Worm (Caenorhabditis elegans) whole organism, young adult: ENCODE data around the gene lin-13.

Experiments
- B0019.2 ChIP-seq: fragments of 200-800 bp; sonication (Bioruptor generic); conservative IDR thresholded peaks from 2 replicates; pipeline ENCODE4 v1.3.6; 2022; ENCODE audit warnings: missing genetic modification reagents, missing genetic modification characterization, missing compliant biosample characterization
- F23B12.7 ChIP-seq: sonication (generic microtip); optimal IDR thresholded peaks from 2 replicates; lab custom pipeline; 2017; ENCODE audit warnings: missing genetic modification characterization, mild to moderate bottlenecking, missing compliant biosample characterization, antibody characterized with exemption, moderate library complexity; ENCODE audit not compliant: insufficient read depth
- T26A5.8 ChIP-seq: sonication (generic microtip); optimal IDR thresholded peaks from 2 replicates; lab custom pipeline; 2016; ENCODE audit warnings: missing genetic modification characterization, missing compliant biosample characterization
- aptf-3 ChIP-seq: fragments of 200-800 bp; sonication (Bioruptor generic); IDR thresholded peaks from 2 replicates; pipeline ENCODE4 v1.3.6; 2022; ENCODE audit warnings: missing genetic modification characterization, missing compliant biosample characterization
- attf-3 ChIP-seq: fragments of 200-800 bp; sonication (Bioruptor generic); conservative IDR thresholded peaks from 2 replicates; pipeline ENCODE4 v1.3.6; 2022; ENCODE audit warnings: missing genetic modification reagents, missing genetic modification characterization, missing compliant biosample characterization
- dpl-1 ChIP-seq: fragments of 150-350 bp; optimal IDR thresholded peaks from 2 replicates; lab custom pipeline; 2014; ENCODE audit warnings: missing biosample characterization, missing genetic modification reagents, missing genetic modification characterization
- fkh-3 ChIP-seq: sonication (generic microtip); optimal IDR thresholded peaks from 2 replicates; lab custom pipeline; 2016; ENCODE audit warnings: mild to moderate bottlenecking, missing genetic modification characterization, missing compliant biosample characterization
- madf-8 ChIP-seq: fragments of 200-800 bp; sonication (Bioruptor generic); conservative IDR thresholded peaks from 2 replicates; pipeline ENCODE4 v1.3.6; 2022; ENCODE audit warnings: missing genetic modification reagents, missing genetic modification characterization, missing compliant biosample characterization
- rcor-1 ChIP-seq: fragments of 200-800 bp; sonication (Bioruptor generic); IDR thresholded peaks from 2 replicates; pipeline ENCODE4 v1.3.6; 2022; ENCODE audit warnings: missing genetic modification reagents, missing genetic modification characterization, missing compliant biosample characterization
- snpc-4 ChIP-seq, 5 experiments: fragments of 150-350 bp in 1 of 5; sonication (generic microtip) in 4 of 5; optimal IDR thresholded peaks; 2 replicates each; lab custom pipeline; 2014 to 2018; ENCODE audit warnings: missing genetic modification characterization in 5 of 5, missing biosample characterization in 3 of 5, antibody characterized with exemption in 2 of 5, mild to moderate bottlenecking in 2 of 5, missing compliant biosample characterization in 2 of 5, missing genotype in 2 of 5, moderate library complexity in 2 of 5, missing genetic modification reagents in 1 of 5
- tbp1 ChIP-seq: fragments of 200-800 bp; sonication (Bioruptor generic); optimal IDR thresholded peaks from 2 replicates; lab custom pipeline; 2018; ENCODE audit warnings: mild to moderate bottlenecking, missing genetic modification characterization, missing compliant biosample characterization
- tbx-9 ChIP-seq: sonication (generic microtip); optimal IDR thresholded peaks from 2 replicates; lab custom pipeline; 2016; ENCODE audit warnings: borderline replicate concordance, missing genetic modification characterization, inconsistent platforms, missing compliant biosample characterization
- unc-62 ChIP-seq: fragments of 150-350 bp; optimal IDR thresholded peaks from 2 replicates; lab custom pipeline; 2014; ENCODE audit warnings: missing biosample characterization, missing genetic modification reagents, missing genetic modification characterization
- ztf-26 ChIP-seq: sonication (generic microtip); optimal IDR thresholded peaks from 2 replicates; lab custom pipeline; 2017; ENCODE audit warnings: missing genetic modification characterization, missing compliant biosample characterization

DNA sequence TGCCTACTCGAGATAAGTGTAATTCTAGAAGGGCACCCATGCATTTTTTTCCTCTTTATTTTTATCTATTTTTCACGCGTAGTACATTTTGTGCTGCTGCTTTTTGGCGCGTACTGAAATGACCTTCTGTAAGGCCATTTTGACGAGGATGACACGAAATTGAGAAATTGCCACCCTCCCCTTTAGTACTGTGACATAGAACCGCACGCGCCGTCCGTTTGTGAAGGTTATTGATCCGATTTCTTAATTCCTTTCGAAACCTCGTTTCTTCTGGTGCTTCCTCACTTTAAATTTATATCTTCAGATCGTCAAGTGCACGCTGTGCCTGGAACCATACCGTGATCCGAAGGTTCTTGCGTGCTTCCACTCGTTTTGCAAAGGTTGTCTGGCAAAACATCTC lies 21.8 kb upstream of the lin-13 start:
- TF ChIP-seq tbp1 (GFP tag; lab: Kevin White, UChicago) (no peak), unc-62 (GFP tag; lab: Kevin White, UChicago) (no peak), T26A5.8 (tag; lab: Kevin White, UChicago) (no peak), tbx-9 (tag; lab: Kevin White, UChicago) (no peak), aptf-3 (GFP tag; lab: Robert Waterston, UW) (no peak), ztf-26 (tag; lab: Kevin White, UChicago) (no peak), B0019.2 (GFP tag; lab: Robert Waterston, UW) (no peak), snpc-4 (GFP tag; optimal IDR thresholded peaks at IDR 0.05; lab: Kevin White, UChicago) (no peak), snpc-4 (tag; optimal IDR thresholded peaks at IDR 0.05; lab: Kevin White, UChicago) (no peak), fkh-3 (no peak), F23B12.7 (tag; lab: Kevin White, UChicago) (no peak), attf-3 (no peak), madf-8 (GFP tag; lab: Robert Waterston, UW) (no peak), dpl-1 (GFP tag; lab: Kevin White, UChicago) (no peak), rcor-1 (no peak)
